Fruit fly (Drosophila melanogaster) whole organism, embryonic: ENCODE results near the gene CG3032.

Experiments used
- Awh ChIP-seq: fragments of 200-800 bp; sonication (Bioruptor generic); IDR thresholded peaks from 2 replicates; pipeline ENCODE4, ENCODE4 v1.3.6; 2022; ENCODE audit warnings: missing biosample characterization, missing genetic modification characterization
- C15 ChIP-seq: fragments of 200-800 bp; sonication (Bioruptor generic); IDR thresholded peaks from 3 replicates; pipeline ENCODE4 v1.3.6; 2022; ENCODE audit warnings: missing biosample characterization, missing genetic modification characterization
- CG13123 ChIP-seq: fragments of 200-800 bp; sonication (Bioruptor generic); optimal IDR thresholded peaks from 2 replicates; lab custom pipeline; 2016; ENCODE audit warnings: missing biosample characterization, missing genetic modification characterization
- CG15479 ChIP-seq: fragments of 200-800 bp; sonication (Bioruptor generic); optimal IDR thresholded peaks from 3 replicates; lab custom pipeline; 2019; ENCODE audit warnings: missing biosample characterization, mild to moderate bottlenecking, missing genetic modification characterization, moderate library complexity
- CG17361 ChIP-seq: fragments of 200-800 bp; sonication (Bioruptor generic); IDR thresholded peaks from 3 replicates; pipeline ENCODE4 v1.3.6; 2022; ENCODE audit warnings: missing biosample characterization, missing genetic modification characterization
- CG17612 ChIP-seq: fragments of 200-800 bp; sonication (Bioruptor generic); IDR thresholded peaks from 2 replicates; pipeline ENCODE4 v1.3.6; 2022; ENCODE audit warnings: missing biosample characterization, missing genetic modification characterization
- CG18011 ChIP-seq: fragments of 200-800 bp; sonication (Bioruptor generic); optimal IDR thresholded peaks from 2 replicates; lab custom pipeline; 2017; ENCODE audit warnings: missing biosample characterization, missing genetic modification characterization, mild to moderate bottlenecking, moderate library complexity, missing genotype
- CG30431 ChIP-seq: fragments of 200-800 bp; sonication (Bioruptor generic); optimal IDR thresholded peaks from 2 replicates; lab custom pipeline; 2017; ENCODE audit warnings: missing biosample characterization, missing genetic modification characterization
- CG3995 ChIP-seq: fragments of 200-800 bp; sonication (Bioruptor generic); optimal IDR thresholded peaks from 3 replicates; lab custom pipeline; 2016; ENCODE audit warnings: missing biosample characterization, missing genetic modification characterization
- CG5953 ChIP-seq: fragments of 200-800 bp; sonication (Bioruptor generic); IDR thresholded peaks from 2 replicates; pipeline ENCODE4 v1.3.6; 2022; ENCODE audit warnings: missing biosample characterization, missing genetic modification characterization
- CG7745 ChIP-seq: fragments of 200-800 bp; sonication (Bioruptor generic); optimal IDR thresholded peaks from 2 replicates; lab custom pipeline; 2018; ENCODE audit warnings: missing biosample characterization, mild to moderate bottlenecking, missing genetic modification characterization, moderate library complexity
- CG7839 ChIP-seq: fragments of 200-800 bp; sonication (Bioruptor generic); optimal IDR thresholded peaks from 3 replicates; lab custom pipeline; 2018; ENCODE audit warnings: missing biosample characterization, mild to moderate bottlenecking, missing genetic modification characterization, moderate library complexity
- CTCF ChIP-seq: fragments of 200-800 bp; sonication (Bioruptor generic); optimal IDR thresholded peaks from 2 replicates; lab custom pipeline; 2017; ENCODE audit warnings: missing biosample characterization, mild to moderate bottlenecking, missing genetic modification characterization, moderate library complexity
- CkIIα-i1 ChIP-seq: fragments of 200-800 bp; sonication (Bioruptor generic); IDR thresholded peaks from 2 replicates; pipeline ENCODE4 v1.3.6; 2022; ENCODE audit warnings: missing biosample characterization, missing genetic modification characterization
- D19A ChIP-seq: fragments of 200-800 bp; optimal IDR thresholded peaks from 3 replicates; lab custom pipeline; 2019; ENCODE audit warnings: missing biosample characterization, mild to moderate bottlenecking, missing genetic modification characterization, moderate library complexity
- Dp ChIP-seq: fragments of 200-800 bp; sonication (Bioruptor generic); optimal IDR thresholded peaks from 2 replicates; lab custom pipeline; 2018; ENCODE audit warnings: missing biosample characterization, mild to moderate bottlenecking, missing genetic modification characterization, moderate library complexity
- Drgx ChIP-seq: fragments of 200-800 bp; sonication (Bioruptor generic); IDR thresholded peaks from 2 replicates; pipeline ENCODE4 v1.3.6; 2022; ENCODE audit warnings: missing biosample characterization, missing genetic modification characterization
- HLH3B ChIP-seq: fragments of 200-800 bp; sonication (Bioruptor generic); IDR thresholded peaks from 2 replicates; pipeline ENCODE4 v1.3.6; 2022; ENCODE audit warnings: missing biosample characterization, missing genetic modification characterization
- HLH54F ChIP-seq: fragments of 200-800 bp; sonication (Bioruptor generic); optimal IDR thresholded peaks from 3 replicates; lab custom pipeline; 2016; ENCODE audit warnings: missing biosample characterization, missing genetic modification characterization
- HmgD ChIP-seq: fragments of 200-800 bp; sonication (Bioruptor generic); optimal IDR thresholded peaks from 3 replicates; lab custom pipeline; 2016; ENCODE audit warnings: missing biosample characterization, missing genetic modification characterization
- Hmx ChIP-seq: fragments of 200-800 bp; sonication (Bioruptor generic); optimal IDR thresholded peaks from 2 replicates; lab custom pipeline; 2016; ENCODE audit warnings: missing biosample characterization, missing genetic modification characterization
- Hr78 ChIP-seq, 2 experiments: fragments of 200-800 bp in 1 of 2; fragments of >200 bp in 1 of 2; sonication (Bioruptor generic) in 1 of 2; optimal IDR thresholded peaks; 2 replicates each; lab custom pipeline; 2017 to 2019; ENCODE audit warnings: missing biosample characterization in 2 of 2, missing genetic modification characterization in 2 of 2, mild to moderate bottlenecking in 1 of 2, moderate library complexity in 1 of 2
- NFAT ChIP-seq: fragments of 200-800 bp; sonication (Bioruptor generic); IDR thresholded peaks from 2 replicates; pipeline ENCODE4 v1.3.6; 2022; ENCODE audit warnings: missing biosample characterization, missing genetic modification characterization
- Ssrp ChIP-seq: fragments of 200-800 bp; sonication (Bioruptor generic); optimal IDR thresholded peaks from 2 replicates; lab custom pipeline; 2018; ENCODE audit warnings: missing biosample characterization, mild to moderate bottlenecking, missing genetic modification characterization, moderate library complexity
- ac ChIP-seq: fragments of 200-800 bp; sonication (Bioruptor generic); optimal IDR thresholded peaks from 3 replicates; lab custom pipeline; 2017; ENCODE audit warnings: missing biosample characterization, mild to moderate bottlenecking, missing genetic modification characterization
- amos ChIP-seq: fragments of 200-800 bp; sonication (Bioruptor generic); IDR thresholded peaks from 2 replicates; pipeline ENCODE4 v1.3.6; 2022; ENCODE audit warnings: missing biosample characterization, missing genetic modification characterization; ENCODE audit not compliant: partially characterized antibody
- aop ChIP-seq: fragments of 200-800 bp; sonication (Bioruptor generic); IDR thresholded peaks from 2 replicates; pipeline ENCODE4 v1.3.6; 2022; ENCODE audit warnings: missing biosample characterization, missing genetic modification characterization
- bcd ChIP-seq: fragments of 200-800 bp; sonication (Bioruptor generic); optimal IDR thresholded peaks from 2 replicates; lab custom pipeline; 2017; ENCODE audit warnings: missing biosample characterization, mild to moderate bottlenecking, missing genetic modification characterization
- chn ChIP-seq: fragments of 200-800 bp; sonication (Bioruptor generic); optimal IDR thresholded peaks from 2 replicates; lab custom pipeline; 2016; ENCODE audit warnings: missing biosample characterization, missing genetic modification characterization
- croc ChIP-seq: fragments of 200-800 bp; sonication (Bioruptor generic); conservative IDR thresholded peaks from 3 replicates; pipeline ENCODE4 v1.3.6; 2022; ENCODE audit warnings: missing biosample characterization, missing genetic modification characterization
- danr ChIP-seq: fragments of 200-800 bp; sonication (Bioruptor generic); IDR thresholded peaks from 2 replicates; pipeline ENCODE4 v1.3.6; 2022; ENCODE audit warnings: missing biosample characterization, missing genetic modification characterization
- dmrt99B ChIP-seq: fragments of 200-800 bp; sonication (Bioruptor generic); optimal IDR thresholded peaks from 2 replicates; lab custom pipeline; 2018; ENCODE audit warnings: missing biosample characterization, mild to moderate bottlenecking, missing genetic modification characterization, moderate library complexity
- exex ChIP-seq: fragments of 200-800 bp; sonication (Bioruptor generic); optimal IDR thresholded peaks from 4 replicates; lab custom pipeline; 2018; ENCODE audit warnings: missing biosample characterization, mild to moderate bottlenecking, missing genetic modification characterization, moderate library complexity
- ftz-f1 ChIP-seq: fragments of 200-800 bp; sonication (Bioruptor generic); optimal IDR thresholded peaks from 2 replicates; lab custom pipeline; 2016; ENCODE audit warnings: missing biosample characterization, missing genetic modification characterization
- gce ChIP-seq: fragments of 200-800 bp; sonication (Bioruptor generic); IDR thresholded peaks from 3 replicates; pipeline ENCODE4 v1.3.6; 2022; ENCODE audit warnings: missing biosample characterization, missing genetic modification characterization
- gcm ChIP-seq: fragments of 200-800 bp; sonication (Bioruptor generic); optimal IDR thresholded peaks from 2 replicates; lab custom pipeline; 2019; ENCODE audit warnings: missing biosample characterization, mild to moderate bottlenecking, missing genetic modification characterization, moderate library complexity
- gfzf ChIP-seq: fragments of 200-800 bp; sonication (Bioruptor generic); optimal IDR thresholded peaks from 2 replicates; lab custom pipeline; 2016; ENCODE audit warnings: missing biosample characterization, mild to moderate bottlenecking, missing genetic modification characterization, moderate library complexity
- gro ChIP-seq: fragments of 200-800 bp; sonication (Bioruptor generic); optimal IDR thresholded peaks from 2 replicates; lab custom pipeline; 2016; ENCODE audit warnings: missing biosample characterization, missing genetic modification characterization
- hth ChIP-seq: fragments of >200 bp; optimal IDR thresholded peaks from 2 replicates; lab custom pipeline; 2017; ENCODE audit warnings: inconsistent platforms
- lov ChIP-seq, 2 experiments: fragments of 200-800 bp in 1 of 2; fragments of >200 bp in 1 of 2; sonication (Bioruptor generic) in 1 of 2; IDR thresholded peaks in 1 of 2; optimal IDR thresholded peaks in 1 of 2; 2 replicates in 1 of 2; 3 replicates in 1 of 2; pipeline versions ENCODE4 v1.3.6 to Lab custom; 2017 to 2022; ENCODE audit warnings: missing biosample characterization in 1 of 2, missing genetic modification characterization in 1 of 2
- nerfin-2 ChIP-seq: fragments of 200-800 bp; sonication (Bioruptor generic); IDR thresholded peaks from 2 replicates; pipeline ENCODE4 v1.3.6; 2022; ENCODE audit warnings: missing biosample characterization, missing genetic modification characterization; ENCODE audit not compliant: partially characterized antibody
- ranshi ChIP-seq: fragments of 200-800 bp; sonication (Bioruptor generic); IDR thresholded peaks from 2 replicates; pipeline ENCODE4 v1.3.6; 2022; ENCODE audit warnings: missing biosample characterization, missing genetic modification characterization
- repo ChIP-seq: fragments of 200-800 bp; sonication (Bioruptor generic); optimal IDR thresholded peaks from 2 replicates; lab custom pipeline; 2016; ENCODE audit warnings: missing biosample characterization, missing genetic modification characterization
- sima ChIP-seq: fragments of 200-800 bp; sonication (Bioruptor generic); optimal IDR thresholded peaks from 2 replicates; lab custom pipeline; 2016; ENCODE audit warnings: missing biosample characterization, missing genetic modification characterization
- slou ChIP-seq: fragments of 200-800 bp; sonication (Bioruptor generic); optimal IDR thresholded peaks from 3 replicates; lab custom pipeline; 2016; ENCODE audit warnings: missing biosample characterization, missing genetic modification characterization
- sna ChIP-seq: fragments of 200-800 bp; sonication (Bioruptor generic); IDR thresholded peaks from 2 replicates; pipeline ENCODE4 v1.3.6; 2022; ENCODE audit warnings: missing biosample characterization, missing genetic modification characterization; ENCODE audit not compliant: partially characterized antibody
- tll ChIP-seq, 2 experiments: fragments of 200-800 bp in 1 of 2; fragments of >200 bp in 1 of 2; sonication (Bioruptor generic) in 1 of 2; optimal IDR thresholded peaks; 2 replicates each; lab custom pipeline; 2017 to 2019; ENCODE audit warnings: missing biosample characterization in 2 of 2, missing genetic modification characterization in 2 of 2, mild to moderate bottlenecking in 1 of 2, moderate library complexity in 1 of 2
- zen2 ChIP-seq: fragments of 200-800 bp; sonication (Bioruptor generic); IDR thresholded peaks from 3 replicates; pipeline ENCODE4 v1.3.6; 2022; ENCODE audit warnings: missing biosample characterization, missing genetic modification characterization; ENCODE audit not compliant: partially characterized antibody

Gene CG3032

dm6 chrX:7013320-7014214 lies at the start of gene CG3032, which contains the start of gene CG4593 (continued):
- TF ChIP-seq danr (GFP tag; lab: Robert Waterston, UW) (peak; percentile 70), ac (GFP tag; lab: Kevin White, UChicago) (no peak), CG13123 (GFP tag; lab: Kevin White, UChicago) (peak; percentile 14), gcm (GFP tag; lab: Kevin White, UChicago) (peak; percentile 42), ftz-f1 (GFP tag; lab: Kevin White, UChicago) (no peak), CG18011 (GFP tag; lab: Kevin White, UChicago) (peak; percentile 79), Drgx (GFP tag; lab: Robert Waterston, UW) (peak; percentile 97), Awh (GFP tag; lab: Robert Waterston, UW) (peak; percentile 85), bcd (peak; percentile 77), CG17612 (GFP tag; lab: Robert Waterston, UW) (peak; percentile 28; the same call in 1 of the 2 replicates), NFAT (GFP tag; lab: Robert Waterston, UW) (peak; percentile 94), tll (GFP tag; optimal IDR thresholded peaks at IDR 0.05; lab: Kevin White, UChicago) (no peak), CG17361 (peak; percentile 81), gro (GFP tag; lab: Kevin White, UChicago) (peak; percentile 72), HLH54F (peak; percentile 77), D19A (tag; lab: Kevin White, UChicago) (peak; percentile 58), ranshi (GFP tag; lab: Robert Waterston, UW) (peak; percentile 87; the same call in 1 of the 2 replicates), dmrt99B (tag; lab: Kevin White, UChicago) (peak; percentile 80), nerfin-2 (GFP tag; lab: Robert Waterston, UW) (no peak), gfzf (GFP tag; lab: Kevin White, UChicago) (peak; percentile 78), aop (GFP tag; lab: Robert Waterston, UW) (no peak), croc (GFP tag; lab: Robert Waterston, UW) (peak; percentile 61), CG30431 (peak; percentile 61), CG5953 (GFP tag; lab: Robert Waterston, UW) (peak; percentile 65), CG7745 (no peak), CTCF (GFP tag; lab: Kevin White, UChicago) (peak; percentile 5), slou (GFP tag; lab: Kevin White, UChicago) (peak; percentile 71), CkIIα-i1 (GFP tag; lab: Robert Waterston, UW) (no peak), C15 (GFP tag; lab: Robert Waterston, UW) (peak; percentile 73; the same call in 2 of the 3 replicates), HmgD (GFP tag; lab: Kevin White, UChicago) (peak; percentile 25), sima (GFP tag; lab: Kevin White, UChicago) (no peak), CG3995 (GFP tag; lab: Kevin White, UChicago) (peak; percentile 54), hth (lab: Kevin White, UChicago) (no peak), gce (GFP tag; lab: Robert Waterston, UW) (peak; percentile 79; the same call in 2 of the 3 replicates), repo (GFP tag; lab: Kevin White, UChicago) (no peak), Hmx (GFP tag; lab: Kevin White, UChicago) (peak; percentile 56), chn (GFP tag; lab: Kevin White, UChicago) (peak; percentile 72), CG7839 (tag; lab: Kevin White, UChicago) (peak; percentile 86), sna (no peak), lov (optimal IDR thresholded peaks at IDR 0.05; lab: Kevin White, UChicago) (no peak), lov (GFP tag; IDR thresholded peaks at IDR 0.05; lab: Robert Waterston, UW) (peak; percentile 68; the same call in 2 of the 3 replicates), HLH3B (GFP tag; lab: Robert Waterston, UW) (peak; percentile 88), CG15479 (GFP tag; lab: Kevin White, UChicago) (no peak), zen2 (GFP tag; lab: Robert Waterston, UW) (no peak), Hr78 (GFP tag; optimal IDR thresholded peaks at IDR 0.05; lab: Kevin White, UChicago) (no peak), Ssrp (tag; lab: Kevin White, UChicago) (peak; percentile 68), exex (tag; lab: Kevin White, UChicago) (peak; percentile 23), Dp (GFP tag; lab: Kevin White, UChicago) (peak; percentile 28), amos (GFP tag; lab: Robert Waterston, UW) (no peak)
